Fruit fly (Drosophila melanogaster): Measurements from ENCODE around the gene Mau2.

dm6 chr3R:15230285-15230684 is 21.3 kb downstream of the Mau2 start, which contains the start of gene CG34316:
- no peak for TF ChIP-seq CTCF (optimal IDR thresholded peaks at IDR 0.05)
- no peak for TF ChIP-seq CG8478 (optimal IDR thresholded peaks at IDR 0.05)

All from S2 (cell line).